Fruit fly (Drosophila melanogaster): ENCODE data around the gene CG6005.

The CG6005 gene

dm6 chr3R:18985114-18985785 is 38.6 kb downstream of the CG6005 start:
- TF ChIP-seq CTCF (optimal IDR thresholded peaks at IDR 0.05) (no peak), CG8478 (optimal IDR thresholded peaks at IDR 0.05) (no peak)

- TF ChIP-seq CTCF (optimal IDR thresholded peaks at IDR 0.05): peak; percentile 74 to 79
- TF ChIP-seq CG8478 (optimal IDR thresholded peaks at IDR 0.05): no peak
Observed at dm6 chr3R:18983614-18984185, 40.1 kb downstream of the CG6005 start, which contains the start of the genes snRNP-U1-C and gukh. snRNP-U1-C (minus strand) TSS chr3R:18983650. gukh (plus strand) TSS chr3R:18984025.

dm6 chr3R:18980863-18981536 is 42.8 kb downstream of the CG6005 start, which contains the start of the genes dnk and Smu1:
dnk (plus strand) TSS chr3R:18980995.
Smu1 (minus strand) TSS chr3R:18981324.
- no peak for TF ChIP-seq CG8478 (optimal IDR thresholded peaks at IDR 0.05)
- no peak for TF ChIP-seq CTCF (optimal IDR thresholded peaks at IDR 0.05)

- TF ChIP-seq CG8478 (optimal IDR thresholded peaks at IDR 0.05): no peak
- no peak for TF ChIP-seq CTCF (optimal IDR thresholded peaks at IDR 0.05)
Observed at dm6 chr3R:18978709-18979108, 45.1 kb downstream of the CG6005 start, which contains the start of gene euc. euc (minus strand) TSS chr3R:18978809.

Measured in S2 (cell line).